Worm (Caenorhabditis elegans): Measurements from ENCODE around the gene dpy-9.

dpy-9 gene

DNA sequence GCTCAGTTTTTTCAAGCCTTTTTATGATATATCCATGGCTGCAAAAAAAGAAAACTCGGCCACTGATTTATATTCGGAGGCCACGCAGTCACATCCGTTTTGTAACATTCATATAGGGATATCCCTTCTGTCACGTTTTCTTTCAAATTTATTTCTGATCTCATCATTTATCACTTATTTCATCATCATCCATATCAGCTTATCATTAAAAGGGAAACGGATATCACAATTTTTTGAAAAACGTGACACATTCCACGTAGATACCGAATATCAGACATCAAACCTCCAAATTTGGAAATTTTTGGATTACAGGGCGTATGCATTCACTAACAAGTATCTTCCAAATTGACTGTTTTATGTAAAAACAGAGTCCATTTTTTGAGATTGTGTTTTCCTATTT, 43.7 kb upstream of the dpy-9 start:
- TF ChIP-seq dpl-1 (GFP tag; optimal IDR thresholded peaks at IDR 0.05), result no peak
- TF ChIP-seq snpc-3.4 (tag; optimal IDR thresholded peaks at IDR 0.05), result no peak
- TF ChIP-seq cebp-1 (GFP tag; IDR thresholded peaks at IDR 0.05), result no peak
- peak; percentile 55 for TF ChIP-seq cebp-1 (tag; optimal IDR thresholded peaks at IDR 0.05)
- no peak for TF ChIP-seq lin-26 (GFP tag; IDR thresholded peaks at IDR 0.05)

DNA sequence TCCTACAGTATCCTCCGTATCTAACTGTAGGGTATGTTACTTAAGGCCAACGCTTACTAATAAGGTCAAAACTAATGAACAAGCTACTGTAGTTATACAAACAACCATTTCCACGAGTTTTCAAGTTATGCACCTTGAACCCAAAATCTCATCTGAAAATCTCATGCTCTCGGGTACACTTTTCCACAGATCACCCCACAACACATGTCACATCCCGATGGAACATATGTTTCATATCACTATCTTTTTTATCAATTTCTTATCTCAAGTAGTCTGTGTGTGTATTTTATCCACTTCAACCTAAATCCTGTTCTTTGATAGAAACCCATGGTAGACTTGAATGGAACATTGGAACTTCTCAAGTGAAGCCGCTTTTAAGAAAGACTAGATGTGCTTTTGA, 41.3 kb upstream of the dpy-9 start:
- TF ChIP-seq pha-4 (tag; optimal IDR thresholded peaks at IDR 0.05), result no peak
- no peak for TF ChIP-seq F23B12.7 (tag; optimal IDR thresholded peaks at IDR 0.05; ENCODE audit: insufficient read depth)
- TF ChIP-seq mxl-1 (tag; optimal IDR thresholded peaks at IDR 0.05), result no peak
- no peak for TF ChIP-seq Y53G8AR.9 (GFP tag; conservative IDR thresholded peaks at IDR 0.05)

DNA sequence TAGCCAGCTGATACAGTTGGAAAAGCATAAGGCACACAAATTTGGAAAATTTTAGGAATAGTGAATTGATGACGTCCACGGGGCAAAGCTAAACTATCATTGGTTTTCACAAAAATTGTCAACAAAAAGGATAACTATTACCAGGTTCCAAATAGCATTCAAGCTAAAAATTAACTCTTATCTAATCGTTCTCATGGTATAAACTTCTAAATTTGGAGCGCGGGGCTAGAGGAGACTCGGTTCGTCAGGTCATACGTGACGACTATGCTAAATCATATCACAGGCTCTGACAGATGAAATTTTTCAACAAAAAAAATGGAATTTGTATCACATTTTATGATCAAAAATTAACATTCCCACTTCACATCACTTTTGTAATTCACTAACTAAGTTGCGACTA, 40.2 kb upstream of the dpy-9 start:
- TF ChIP-seq ztf-6 (GFP tag; IDR thresholded peaks at IDR 0.05), result no peak
- TF ChIP-seq egrh-3 (GFP tag; IDR thresholded peaks at IDR 0.05), result no peak
- no peak for TF ChIP-seq him-1 (tag; optimal IDR thresholded peaks at IDR 0.05)
- TF ChIP-seq dox-1 (GFP tag; IDR thresholded peaks at IDR 0.05), result no peak
- TF ChIP-seq snpc-1.3 (tag; optimal IDR thresholded peaks at IDR 0.05; ENCODE audit: insufficient read depth), result no peak
- TF ChIP-seq Y56A3A.18 (GFP tag; IDR thresholded peaks at IDR 0.05), result no peak
- no peak for TF ChIP-seq T26A5.8 (tag; optimal IDR thresholded peaks at IDR 0.05)
- TF ChIP-seq lin-35 (GFP tag; optimal IDR thresholded peaks at IDR 0.05), result no peak
- no peak for TF ChIP-seq hrde-1 (tag; optimal IDR thresholded peaks at IDR 0.05; ENCODE audit: borderline replicate concordance)
- no peak for TF ChIP-seq die-1 (tag; optimal IDR thresholded peaks at IDR 0.05)

DNA sequence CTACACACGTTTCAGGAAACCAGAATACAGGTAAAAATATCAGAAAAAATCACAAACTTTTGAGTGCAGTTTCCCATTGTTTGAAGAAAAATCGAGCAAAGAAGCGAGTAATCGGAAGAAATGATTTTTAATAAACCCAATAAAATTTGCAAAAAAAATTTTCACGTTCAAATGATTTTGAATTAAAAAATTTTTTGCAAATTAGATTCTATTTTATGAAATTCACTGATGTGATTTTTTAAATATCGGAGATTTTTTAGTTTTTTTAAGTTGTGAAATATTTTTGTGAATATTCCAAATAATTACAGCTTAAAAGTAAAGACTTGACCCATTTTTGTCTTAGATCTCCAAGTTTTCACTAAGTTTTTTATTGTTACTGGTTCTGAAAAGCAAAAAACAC, 39.2 kb upstream of the dpy-9 start, which contains the start of gene pnp-1:
Gene pnp-1 (minus strand): TSS at position 101 of the 400 bp plus-strand sequence.
- TF ChIP-seq nhr-179 (tag; optimal IDR thresholded peaks at IDR 0.05), result no peak
- TF ChIP-seq F49E8.2 (tag; optimal IDR thresholded peaks at IDR 0.05; ENCODE audit: insufficient read depth), result no peak
- no peak for TF ChIP-seq chd-7 (tag; optimal IDR thresholded peaks at IDR 0.05)
- no peak for TF ChIP-seq lag-1 (GFP tag; IDR thresholded peaks at IDR 0.05)
- no peak for TF ChIP-seq F22D6.2 (tag; optimal IDR thresholded peaks at IDR 0.05)
- TF ChIP-seq him-1 (tag; optimal IDR thresholded peaks at IDR 0.05), result no peak
- no peak for TF ChIP-seq mxl-1 (tag; optimal IDR thresholded peaks at IDR 0.05)
- no peak for TF ChIP-seq B0035.1 (tag; optimal IDR thresholded peaks at IDR 0.05)
- no peak for TF ChIP-seq snpc-4 (GFP tag; optimal IDR thresholded peaks at IDR 0.05)
- TF ChIP-seq snpc-4 (tag; optimal IDR thresholded peaks at IDR 0.05), result no peak
- TF ChIP-seq nfya-1 (tag; optimal IDR thresholded peaks at IDR 0.05; ENCODE audit: borderline replicate concordance, insufficient read depth), result no peak
- no peak for TF ChIP-seq rcor-1 (GFP tag; IDR thresholded peaks at IDR 0.05)
- TF ChIP-seq xnd-1 (tag; optimal IDR thresholded peaks at IDR 0.05), result no peak
- no peak for TF ChIP-seq hmg-20 (GFP tag; IDR thresholded peaks at IDR 0.05)
- no peak for TF ChIP-seq sea-2 (GFP tag; IDR thresholded peaks at IDR 0.05)

DNA sequence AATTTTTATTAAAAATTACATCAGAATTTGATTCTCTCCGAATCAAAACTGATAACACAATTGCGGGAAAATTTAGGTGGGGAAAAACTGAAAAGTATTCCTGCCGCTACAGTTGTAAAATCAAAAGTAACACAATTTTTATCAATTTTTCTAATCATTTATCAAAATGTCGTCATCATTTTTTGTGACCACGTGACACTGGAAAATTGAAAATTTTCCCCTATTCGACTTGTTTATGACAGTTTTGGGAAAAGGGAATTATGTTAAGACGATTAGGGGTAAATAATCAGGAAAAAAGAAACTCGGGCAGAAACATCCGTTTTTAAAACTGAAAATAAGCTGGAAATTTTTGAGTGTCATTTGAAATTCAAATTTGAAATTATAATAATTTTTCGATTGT, 37.8 kb upstream of the dpy-9 start:
- no peak for TF ChIP-seq unc-130 (GFP tag; optimal IDR thresholded peaks at IDR 0.05)
- TF ChIP-seq atf-7 (tag; optimal IDR thresholded peaks at IDR 0.05), result peak; percentile 70
- no peak for TF ChIP-seq madf-6 (GFP tag; IDR thresholded peaks at IDR 0.05)
- no peak for TF ChIP-seq ztf-3 (GFP tag; optimal IDR thresholded peaks at IDR 0.05)
- TF ChIP-seq dpl-1 (GFP tag; optimal IDR thresholded peaks at IDR 0.05), result no peak
- peak in 1 of 2 experiments; percentile 35 for TF ChIP-seq let-607 (tag; optimal IDR thresholded peaks at IDR 0.05)
- no peak for TF ChIP-seq ceh-58 (GFP tag; IDR thresholded peaks at IDR 0.05)
- no peak for TF ChIP-seq snpc-1.1 (tag; optimal IDR thresholded peaks at IDR 0.05; ENCODE audit: insufficient read depth)
- TF ChIP-seq chd-7 (tag; optimal IDR thresholded peaks at IDR 0.05), result peak; percentile 27
- no peak for TF ChIP-seq Y53G8AR.9 (GFP tag; conservative IDR thresholded peaks at IDR 0.05)
- TF ChIP-seq repo-1 (tag; optimal IDR thresholded peaks at IDR 0.05), result no peak
- TF ChIP-seq nfya-2 (GFP tag; IDR thresholded peaks at IDR 0.05), result no peak
- no peak for TF ChIP-seq Y56A3A.18 (GFP tag; IDR thresholded peaks at IDR 0.05)
- no peak for TF ChIP-seq egl-18 (GFP tag; IDR thresholded peaks at IDR 0.05)
- no peak for TF ChIP-seq B0261.1 (tag; optimal IDR thresholded peaks at IDR 0.05)

Measured in whole organism, young adult.